Fruit fly (Drosophila melanogaster): ENCODE results near the gene CG15564.

CG15564 gene

dm6 chr3R:31251130-31251770, 16.1 kb upstream of the CG15564 start (continued):
- TF ChIP-seq fd85E (GFP tag; optimal IDR thresholded peaks at IDR 0.05) (no peak), Sox15 (GFP tag; optimal IDR thresholded peaks at IDR 0.05) (no peak), achi (GFP tag; optimal IDR thresholded peaks at IDR 0.05) (no peak), Ets96B (tag; optimal IDR thresholded peaks at IDR 0.05) (no peak), Eip93F (GFP tag; optimal IDR thresholded peaks at IDR 0.05) (no peak), dac (GFP tag; optimal IDR thresholded peaks at IDR 0.05) (peak; percentile 16), CG15336 (GFP tag; IDR thresholded peaks at IDR 0.05) (peak; percentile 92), Ets21C (GFP tag; optimal IDR thresholded peaks at IDR 0.05) (no peak), Lpt (GFP tag; optimal IDR thresholded peaks at IDR 0.05) (no peak), Blimp-1 (GFP tag; optimal IDR thresholded peaks at IDR 0.05) (peak; percentile 1), CG11902 (GFP tag; optimal IDR thresholded peaks at IDR 0.05) (no peak), Gug (GFP tag; IDR thresholded peaks at IDR 0.05) (peak; percentile 69), spab (GFP tag; optimal IDR thresholded peaks at IDR 0.05) (no peak), Sox102F (GFP tag; optimal IDR thresholded peaks at IDR 0.05) (no peak), CG6792 (GFP tag; optimal IDR thresholded peaks at IDR 0.05) (no peak), ss (GFP tag; optimal IDR thresholded peaks at IDR 0.05) (no peak), pdm3 (GFP tag; optimal IDR thresholded peaks at IDR 0.05) (peak; percentile 52), Hr4 (GFP tag; optimal IDR thresholded peaks at IDR 0.05) (peak; percentile 92), CG8119 (GFP tag; IDR thresholded peaks at IDR 0.05) (peak; percentile 87), Hr38 (GFP tag; optimal IDR thresholded peaks at IDR 0.05) (no peak), dsx (GFP tag; optimal IDR thresholded peaks at IDR 0.05; ENCODE audit: poor library complexity, severe bottlenecking) (no peak), net (GFP tag; optimal IDR thresholded peaks at IDR 0.05) (peak; percentile 61), CG8632 (GFP tag; optimal IDR thresholded peaks at IDR 0.05) (no peak), salr (GFP tag; optimal IDR thresholded peaks at IDR 0.05) (peak in 1 of 2 experiments; percentile 47), CG1621 (tag; optimal IDR thresholded peaks at IDR 0.05) (no peak), esn (GFP tag; optimal IDR thresholded peaks at IDR 0.05) (peak; percentile 5), Hr39 (GFP tag; optimal IDR thresholded peaks at IDR 0.05) (no peak), acj6 (GFP tag; optimal IDR thresholded peaks at IDR 0.05) (peak; percentile 32), topi (GFP tag; optimal IDR thresholded peaks at IDR 0.05) (peak; percentile 1)

DNA sequence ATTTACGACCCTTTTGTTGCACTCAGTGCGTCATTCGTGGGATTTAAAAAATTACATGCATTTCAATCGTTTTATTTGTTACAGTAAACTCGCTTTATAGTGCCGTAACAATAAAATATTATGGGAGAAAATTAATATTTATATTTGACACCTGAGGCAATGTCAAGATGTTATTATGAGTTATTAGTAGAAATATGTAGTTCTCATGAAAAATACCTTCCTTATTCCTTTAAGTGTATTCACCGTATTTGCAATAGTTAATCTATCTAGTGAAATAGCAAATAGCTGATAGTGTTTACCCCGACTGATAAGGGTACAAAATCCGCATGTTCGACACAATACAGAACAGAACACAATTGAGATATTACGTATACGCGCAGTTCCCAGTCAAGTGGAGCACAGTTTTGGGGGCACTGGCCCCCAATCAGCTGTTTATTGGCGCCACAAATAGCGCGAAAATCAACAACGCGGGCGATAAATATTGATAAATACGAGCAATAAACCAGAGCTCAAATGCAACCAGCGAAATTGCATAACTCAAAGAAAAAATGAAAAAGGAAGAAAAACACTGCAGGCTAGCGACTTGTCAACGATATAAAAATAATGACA, 15.4 kb upstream of the CG15564 start:
- TF ChIP-seq cyc (GFP tag; optimal IDR thresholded peaks at IDR 0.05) (no peak), spab (GFP tag; optimal IDR thresholded peaks at IDR 0.05) (no peak), Eip78C (GFP tag) (peak; percentile 63), fkh (GFP tag; optimal IDR thresholded peaks at IDR 0.05) (no peak), acj6 (GFP tag; optimal IDR thresholded peaks at IDR 0.05) (no peak), dsx (GFP tag; optimal IDR thresholded peaks at IDR 0.05; ENCODE audit: poor library complexity, severe bottlenecking) (no peak), CG3032 (tag; optimal IDR thresholded peaks at IDR 0.05) (no peak), CG6276 (GFP tag; optimal IDR thresholded peaks at IDR 0.05) (no peak), Hr4 (GFP tag; optimal IDR thresholded peaks at IDR 0.05) (peak; percentile 49), CG16779 (tag; optimal IDR thresholded peaks at IDR 0.05) (no peak), CG4318 (GFP tag; optimal IDR thresholded peaks at IDR 0.05) (no peak), dac (GFP tag; optimal IDR thresholded peaks at IDR 0.05) (no peak), CG9139 (GFP tag; optimal IDR thresholded peaks at IDR 0.05) (no peak), topi (GFP tag; optimal IDR thresholded peaks at IDR 0.05) (no peak), svp (GFP tag) (no peak), Hr38 (GFP tag; optimal IDR thresholded peaks at IDR 0.05) (no peak), CG6854 (GFP tag; optimal IDR thresholded peaks at IDR 0.05) (no peak), CG6792 (GFP tag; optimal IDR thresholded peaks at IDR 0.05) (no peak), eg (GFP tag; IDR thresholded peaks at IDR 0.05) (peak; percentile 58), CG8632 (GFP tag; optimal IDR thresholded peaks at IDR 0.05) (peak; percentile 14), CG6808 (GFP tag; optimal IDR thresholded peaks at IDR 0.05) (no peak), Met (GFP tag; optimal IDR thresholded peaks at IDR 0.05) (no peak), CG8119 (GFP tag; IDR thresholded peaks at IDR 0.05) (peak; percentile 51; the same call in 1 of the 3 replicates), vri (GFP tag; optimal IDR thresholded peaks at IDR 0.05) (peak; percentile 42), Eip93F (GFP tag; optimal IDR thresholded peaks at IDR 0.05) (no peak), CG11294 (GFP tag; IDR thresholded peaks at IDR 0.05) (no peak), CG1621 (tag; optimal IDR thresholded peaks at IDR 0.05) (peak; percentile 8), CG15336 (GFP tag; IDR thresholded peaks at IDR 0.05) (no peak), esn (GFP tag; optimal IDR thresholded peaks at IDR 0.05) (no peak), salr (GFP tag; optimal IDR thresholded peaks at IDR 0.05) (no peak), CG10631 (GFP tag; optimal IDR thresholded peaks at IDR 0.05) (peak; percentile 11), CG32006 (GFP tag; optimal IDR thresholded peaks at IDR 0.05) (peak; percentile 39), OdsH (GFP tag; optimal IDR thresholded peaks at IDR 0.05) (peak; percentile 32), Hr39 (GFP tag; optimal IDR thresholded peaks at IDR 0.05) (no peak), Ets96B (tag; optimal IDR thresholded peaks at IDR 0.05) (no peak)

Data from whole organism, prepupa.